Fruit fly (Drosophila melanogaster) whole organism, embryonic: Measurements from ENCODE around the gene CG14085.

Source experiments
- ATbp ChIP-seq: fragments of 200-800 bp; sonication (Bioruptor generic); optimal IDR thresholded peaks from 2 replicates; lab custom pipeline; 2017; ENCODE audit warnings: missing biosample characterization, mild to moderate bottlenecking, missing genetic modification characterization, missing genetic modification reagents
- Atf6 ChIP-seq: fragments of 200-800 bp; sonication (Bioruptor generic); IDR thresholded peaks from 2 replicates; pipeline ENCODE4 v1.3.6; 2022; ENCODE audit warnings: missing biosample characterization, missing genetic modification characterization
- Bteb2 ChIP-seq: fragments of 200-800 bp; sonication (Bioruptor generic); optimal IDR thresholded peaks from 2 replicates; lab custom pipeline; 2016; ENCODE audit warnings: missing biosample characterization, missing genetic modification characterization
- CG10959 ChIP-seq: fragments of 200-800 bp; sonication (Bioruptor generic); IDR thresholded peaks from 2 replicates; pipeline ENCODE4 v1.3.6; 2022; ENCODE audit warnings: missing biosample characterization, missing genetic modification characterization
- CG12236 ChIP-seq: fragments of 200-800 bp; sonication (Bioruptor generic); optimal IDR thresholded peaks from 2 replicates; lab custom pipeline; 2016; ENCODE audit warnings: missing biosample characterization, missing genetic modification characterization
- CG13296 ChIP-seq: fragments of 200-800 bp; sonication (Bioruptor generic); optimal IDR thresholded peaks from 3 replicates; lab custom pipeline; 2018; ENCODE audit warnings: missing biosample characterization, mild to moderate bottlenecking, missing genetic modification characterization
- CG13424 ChIP-seq: fragments of 200-800 bp; sonication (Bioruptor generic); optimal IDR thresholded peaks from 2 replicates; lab custom pipeline; 2019; ENCODE audit warnings: missing biosample characterization, mild to moderate bottlenecking, missing genetic modification characterization, moderate library complexity
- CG15601 ChIP-seq: fragments of 200-800 bp; sonication (Bioruptor generic); optimal IDR thresholded peaks from 3 replicates; lab custom pipeline; 2019; ENCODE audit warnings: missing biosample characterization, mild to moderate bottlenecking, missing genetic modification characterization, moderate library complexity
- CG15696 ChIP-seq: fragments of 200-800 bp; sonication (Bioruptor generic); optimal IDR thresholded peaks from 2 replicates; lab custom pipeline; 2019; ENCODE audit warnings: missing biosample characterization, mild to moderate bottlenecking, missing genetic modification characterization, moderate library complexity
- CG16779 ChIP-seq: fragments of 200-800 bp; sonication (Bioruptor generic); IDR thresholded peaks from 2 replicates; pipeline ENCODE4 v1.3.6; 2022; ENCODE audit warnings: missing biosample characterization, missing genetic modification characterization
- CG16813 ChIP-seq: fragments of 200-800 bp; sonication (Bioruptor generic); IDR thresholded peaks from 3 replicates; pipeline ENCODE4 v1.3.6; 2022; ENCODE audit warnings: missing biosample characterization, missing genetic modification characterization; ENCODE audit not compliant: partially characterized antibody
- CG17385 ChIP-seq: fragments of 200-800 bp; sonication (Bioruptor generic); optimal IDR thresholded peaks from 3 replicates; lab custom pipeline; 2018; ENCODE audit warnings: missing biosample characterization, mild to moderate bottlenecking, missing genetic modification characterization
- CG17829 ChIP-seq: fragments of 200-800 bp; optimal IDR thresholded peaks from 2 replicates; lab custom pipeline; 2019; ENCODE audit warnings: missing biosample characterization, mild to moderate bottlenecking, missing genetic modification characterization, moderate library complexity
- CG17912 ChIP-seq: fragments of 200-800 bp; sonication (Bioruptor generic); optimal IDR thresholded peaks from 2 replicates; lab custom pipeline; 2018; ENCODE audit warnings: missing biosample characterization, mild to moderate bottlenecking, missing genetic modification characterization
- CG18764 ChIP-seq: fragments of 200-800 bp; sonication (Bioruptor generic); optimal IDR thresholded peaks from 3 replicates; lab custom pipeline; 2016; ENCODE audit warnings: missing biosample characterization, missing genetic modification characterization
- CG2120 ChIP-seq: fragments of 200-800 bp; sonication (Bioruptor generic); optimal IDR thresholded peaks from 3 replicates; lab custom pipeline; 2016; ENCODE audit warnings: missing biosample characterization, missing genetic modification characterization
- CG2712 ChIP-seq: fragments of 200-800 bp; optimal IDR thresholded peaks from 3 replicates; lab custom pipeline; 2019; ENCODE audit warnings: missing biosample characterization, mild to moderate bottlenecking, missing genetic modification characterization, moderate library complexity
- CG3163 ChIP-seq: fragments of 200-800 bp; sonication (Bioruptor generic); optimal IDR thresholded peaks from 3 replicates; lab custom pipeline; 2016; ENCODE audit warnings: missing biosample characterization, missing genetic modification characterization
- CG3726 ChIP-seq: fragments of 200-800 bp; sonication (Bioruptor generic); IDR thresholded peaks from 3 replicates; pipeline ENCODE4, ENCODE4 v1.3.6; 2022; ENCODE audit warnings: missing biosample characterization, missing genetic modification characterization
- CG9932 ChIP-seq: fragments of 200-800 bp; sonication (Bioruptor generic); IDR thresholded peaks from 2 replicates; pipeline ENCODE4 v1.3.6; 2022; ENCODE audit warnings: missing biosample characterization, missing genetic modification characterization
- Dll ChIP-seq: fragments of 200-800 bp; sonication (Bioruptor generic); IDR thresholded peaks from 4 replicates; pipeline ENCODE4 v1.3.6; 2022; ENCODE audit warnings: missing biosample characterization, missing genetic modification characterization; ENCODE audit not compliant: partially characterized antibody
- Elba2 ChIP-seq: fragments of 200-800 bp; sonication (Bioruptor generic); optimal IDR thresholded peaks from 3 replicates; lab custom pipeline; 2016; ENCODE audit warnings: missing biosample characterization, missing genetic modification characterization
- Ets97D ChIP-seq: fragments of 200-800 bp; sonication (Bioruptor generic); optimal IDR thresholded peaks from 3 replicates; lab custom pipeline; 2016; ENCODE audit warnings: missing biosample characterization, missing genetic modification characterization
- Hr39 ChIP-seq: fragments of >200 bp; optimal IDR thresholded peaks from 2 replicates; lab custom pipeline; 2017
- Hr51 ChIP-seq, 2 experiments: fragments of 200-800 bp; sonication (Bioruptor generic); optimal IDR thresholded peaks; 2 replicates in 1 of 2; 3 replicates in 1 of 2; lab custom pipeline; 2016 to 2018; ENCODE audit warnings: missing biosample characterization in 2 of 2, missing genetic modification characterization in 2 of 2, mild to moderate bottlenecking in 1 of 2, moderate library complexity in 1 of 2
- Meics ChIP-seq: fragments of 200-800 bp; sonication (Bioruptor generic); optimal IDR thresholded peaks from 2 replicates; lab custom pipeline; 2017; ENCODE audit warnings: missing biosample characterization, mild to moderate bottlenecking, missing genetic modification characterization
- Nf-YB ChIP-seq: fragments of 200-800 bp; sonication (Bioruptor generic); optimal IDR thresholded peaks from 3 replicates; lab custom pipeline; 2019; ENCODE audit warnings: missing biosample characterization, mild to moderate bottlenecking, missing genetic modification characterization, moderate library complexity
- NfI ChIP-seq: fragments of 200-800 bp; sonication (Bioruptor generic); optimal IDR thresholded peaks from 3 replicates; lab custom pipeline; 2018; ENCODE audit warnings: missing biosample characterization, mild to moderate bottlenecking, missing genetic modification characterization, moderate library complexity
- Ravus ChIP-seq: fragments of 200-800 bp; sonication (Bioruptor generic); IDR thresholded peaks from 2 replicates; pipeline ENCODE4 v1.3.6; 2022; ENCODE audit warnings: missing biosample characterization, missing genetic modification characterization
- ab ChIP-seq: fragments of 200-800 bp; sonication (Bioruptor generic); optimal IDR thresholded peaks from 2 replicates; lab custom pipeline; 2016; ENCODE audit warnings: missing biosample characterization, missing genetic modification characterization
- ap ChIP-seq: fragments of 200-800 bp; sonication (Bioruptor generic); IDR thresholded peaks from 2 replicates; pipeline ENCODE4 v1.3.6; 2022; ENCODE audit warnings: missing biosample characterization, missing genetic modification characterization
- bowl ChIP-seq: fragments of 200-800 bp; sonication (Bioruptor generic); IDR thresholded peaks from 2 replicates; pipeline ENCODE4 v1.3.6; 2022; ENCODE audit warnings: missing biosample characterization, missing genetic modification characterization
- chif ChIP-seq, 2 experiments: fragments of 200-800 bp; sonication (Bioruptor generic); optimal IDR thresholded peaks; 3 replicates each; lab custom pipeline; 2016; ENCODE audit warnings: missing biosample characterization in 2 of 2, missing genetic modification characterization in 2 of 2
- chm ChIP-seq: fragments of 200-800 bp; sonication (Bioruptor generic); IDR thresholded peaks from 2 replicates; pipeline ENCODE4 v1.3.6; 2022; ENCODE audit warnings: missing biosample characterization, missing genetic modification characterization
- dm ChIP-seq: fragments of 200-800 bp; sonication (Bioruptor generic); optimal IDR thresholded peaks from 3 replicates; lab custom pipeline; 2016; ENCODE audit warnings: missing biosample characterization, missing genetic modification characterization
- fd3F ChIP-seq: fragments of 200-800 bp; sonication (Bioruptor generic); optimal IDR thresholded peaks from 2 replicates; lab custom pipeline; 2018; ENCODE audit warnings: missing biosample characterization, mild to moderate bottlenecking, missing genetic modification characterization, moderate library complexity
- fd96Cb ChIP-seq: fragments of 200-800 bp; sonication (Bioruptor generic); optimal IDR thresholded peaks from 2 replicates; lab custom pipeline; 2018; ENCODE audit warnings: missing biosample characterization, mild to moderate bottlenecking, missing genetic modification characterization, moderate library complexity
- fu2 ChIP-seq: fragments of 200-800 bp; sonication (Bioruptor generic); optimal IDR thresholded peaks from 2 replicates; lab custom pipeline; 2016; ENCODE audit warnings: missing biosample characterization, missing genetic modification characterization
- gem ChIP-seq: fragments of 200-800 bp; sonication (Bioruptor generic); optimal IDR thresholded peaks from 2 replicates; lab custom pipeline; 2019; ENCODE audit warnings: missing biosample characterization, mild to moderate bottlenecking, missing genetic modification characterization, moderate library complexity
- gfzf ChIP-seq: fragments of 200-800 bp; sonication (Bioruptor generic); optimal IDR thresholded peaks from 2 replicates; lab custom pipeline; 2016; ENCODE audit warnings: missing biosample characterization, mild to moderate bottlenecking, missing genetic modification characterization, moderate library complexity
- gro ChIP-seq: fragments of 200-800 bp; sonication (Bioruptor generic); optimal IDR thresholded peaks from 2 replicates; lab custom pipeline; 2016; ENCODE audit warnings: missing biosample characterization, missing genetic modification characterization
- gsb-n ChIP-seq: fragments of 200-800 bp; sonication (Bioruptor generic); optimal IDR thresholded peaks from 3 replicates; lab custom pipeline; 2018; ENCODE audit warnings: missing biosample characterization, mild to moderate bottlenecking, missing genetic modification characterization
- gt ChIP-seq: fragments of 200-800 bp; sonication (Bioruptor generic); IDR thresholded peaks from 2 replicates; pipeline ENCODE4 v1.3.6; 2022; ENCODE audit warnings: missing biosample characterization, missing genetic modification characterization
- jumu ChIP-seq: fragments of 200-800 bp; sonication (Bioruptor generic); optimal IDR thresholded peaks from 3 replicates; lab custom pipeline; 2016; ENCODE audit warnings: missing biosample characterization, missing genetic modification characterization
- klu ChIP-seq: fragments of 200-800 bp; sonication (Bioruptor generic); IDR thresholded peaks from 2 replicates; pipeline ENCODE4 v1.3.6; 2022; ENCODE audit warnings: missing biosample characterization, missing genetic modification characterization
- nom ChIP-seq: fragments of 200-800 bp; sonication (Bioruptor generic); optimal IDR thresholded peaks from 2 replicates; lab custom pipeline; 2017; ENCODE audit warnings: missing biosample characterization, missing genetic modification characterization, mild to moderate bottlenecking, moderate library complexity, missing genetic modification reagents
- phol ChIP-seq: fragments of 200-800 bp; sonication (Bioruptor generic); optimal IDR thresholded peaks from 3 replicates; lab custom pipeline; 2018; ENCODE audit warnings: missing biosample characterization, mild to moderate bottlenecking, missing genetic modification characterization, moderate library complexity
- pros ChIP-seq: fragments of 200-800 bp; sonication (Bioruptor generic); optimal IDR thresholded peaks from 3 replicates; lab custom pipeline; 2019; ENCODE audit warnings: missing biosample characterization, mild to moderate bottlenecking, missing genetic modification characterization, moderate library complexity
- seq ChIP-seq: fragments of 200-800 bp; sonication (Bioruptor generic); IDR thresholded peaks from 2 replicates; pipeline ENCODE4 v1.3.6; 2022; ENCODE audit warnings: missing biosample characterization, missing genetic modification characterization
- sisA ChIP-seq: fragments of 200-800 bp; sonication (Bioruptor generic); IDR thresholded peaks from 2 replicates; pipeline ENCODE4 v1.3.6; 2022; ENCODE audit warnings: missing biosample characterization, missing genetic modification characterization
- slbo ChIP-seq: fragments of 200-800 bp; sonication (Bioruptor generic); IDR thresholded peaks from 2 replicates; pipeline ENCODE4 v1.3.6; 2022; ENCODE audit warnings: missing biosample characterization, missing genetic modification characterization

Gene CG14085

dm6 chr3L:19263480-19264140 is 5.5 kb upstream of the CG14085 start, which contains the start of the genes CG42374 and Mettl5 (continued):
- TF ChIP-seq fd96Cb (tag; lab: Kevin White, UChicago) (peak; percentile 44), Bteb2 (GFP tag; lab: Kevin White, UChicago) (no peak), chif (GFP tag; optimal IDR thresholded peaks at IDR 0.05; lab: Kevin White, UChicago) (no peak), Dll (GFP tag; lab: Robert Waterston, UW) (no peak), CG13296 (peak; percentile 13), Atf6 (GFP tag; lab: Robert Waterston, UW) (peak; percentile 61), CG2712 (peak; percentile 56), sisA (GFP tag; lab: Robert Waterston, UW) (no peak), gem (tag; lab: Kevin White, UChicago) (peak; percentile 54), CG18764 (GFP tag; lab: Kevin White, UChicago) (no peak), ATbp (GFP tag; lab: Kevin White, UChicago) (no peak), chm (GFP tag; lab: Robert Waterston, UW) (no peak), CG12236 (GFP tag; lab: Kevin White, UChicago) (no peak), Ets97D (no peak), CG9932 (GFP tag; lab: Robert Waterston, UW) (0 out of 2 replicates have a peak, but pooled peaks have one; percentile 18), CG2120 (GFP tag; lab: Kevin White, UChicago) (peak; percentile 32), NfI (peak; percentile 30), fu2 (GFP tag; lab: Kevin White, UChicago) (no peak), dm (GFP tag; lab: Kevin White, UChicago) (no peak), jumu (no peak), CG17829 (tag; lab: Kevin White, UChicago) (no peak), CG16779 (GFP tag; lab: Robert Waterston, UW) (no peak), ap (GFP tag; lab: Robert Waterston, UW) (no peak), gsb-n (no peak), Meics (GFP tag; lab: Kevin White, UChicago) (peak; percentile 60), fd3F (no peak), ab (GFP tag; lab: Kevin White, UChicago) (no peak), Ravus (GFP tag; lab: Robert Waterston, UW) (no peak), pros (GFP tag; lab: Kevin White, UChicago) (no peak), CG15696 (tag; lab: Kevin White, UChicago) (no peak), Nf-YB (no peak), gfzf (GFP tag; lab: Kevin White, UChicago) (no peak), CG10959 (GFP tag; lab: Robert Waterston, UW) (no peak), CG3726 (peak; percentile 21; the same call in 1 of the 3 replicates), phol (tag; lab: Kevin White, UChicago) (peak; percentile 51), CG17912 (GFP tag; lab: Kevin White, UChicago) (no peak), nom (GFP tag; lab: Kevin White, UChicago) (no peak), bowl (GFP tag; lab: Robert Waterston, UW) (no peak), klu (no peak), seq (peak; percentile 62; the same call in 1 of the 2 replicates), CG17385 (peak; percentile 2), CG3163 (no peak), CG16813 (no peak), Hr39 (lab: Kevin White, UChicago) (no peak), Hr51 (GFP tag; optimal IDR thresholded peaks at IDR 0.05; lab: Kevin White, UChicago) (peak in 1 of 2 experiments; percentile 60), Elba2 (GFP tag; lab: Kevin White, UChicago) (no peak), CG13424 (tag; lab: Kevin White, UChicago) (peak; percentile 9), gro (no peak), CG15601 (tag; lab: Kevin White, UChicago) (no peak), gt (GFP tag; lab: Robert Waterston, UW) (no peak), slbo (GFP tag; lab: Robert Waterston, UW) (peak; percentile 56)
